Worm (Caenorhabditis elegans): ENCODE results near the gene F44F4.3.

ce11 chrII:10914366-10914765 lies 28.6 kb upstream of the F44F4.3 start, which contains the start of gene F44F4.15:
- TF ChIP-seq egl-43 (GFP tag; IDR thresholded peaks at IDR 0.05) (no peak), ceh-82 (tag; optimal IDR thresholded peaks at IDR 0.05) (no peak), nhr-28 (tag; optimal IDR thresholded peaks at IDR 0.05) (no peak), nhr-111 (GFP tag; optimal IDR thresholded peaks at IDR 0.05) (no peak)
